Worm (Caenorhabditis elegans) whole organism, L1 larva: ENCODE results near the gene F53A9.7.

Source experiments
- ama-1 ChIP-seq: fragments of 150-350 bp; optimal IDR thresholded peaks from 2 replicates; lab custom pipeline; 2014
- fos-1 ChIP-seq: fragments of 150-350 bp; optimal IDR thresholded peaks from 2 replicates; lab custom pipeline; 2014; ENCODE audit warnings: missing biosample characterization, missing genetic modification characterization
- irx-1 ChIP-seq: sonication (generic microtip); optimal IDR thresholded peaks from 2 replicates; lab custom pipeline; 2016; ENCODE audit warnings: missing genetic modification characterization, missing compliant biosample characterization
- jun-1 ChIP-seq: fragments of 150-350 bp; optimal IDR thresholded peaks from 2 replicates; lab custom pipeline; 2014; ENCODE audit warnings: missing biosample characterization, missing genetic modification reagents, missing genetic modification characterization
- lin-13 ChIP-seq: fragments of 150-350 bp; optimal IDR thresholded peaks from 2 replicates; lab custom pipeline; 2014; ENCODE audit warnings: missing biosample characterization, missing genetic modification reagents, missing genetic modification characterization
- lin-15B ChIP-seq: fragments of 150-350 bp; sonication (generic microtip); optimal IDR thresholded peaks from 3 replicates; lab custom pipeline; 2014; ENCODE audit warnings: missing biosample characterization, missing genetic modification characterization
- lir-3 ChIP-seq: sonication (generic microtip); optimal IDR thresholded peaks from 2 replicates; lab custom pipeline; 2016; ENCODE audit warnings: mild to moderate bottlenecking, missing genetic modification characterization, moderate library complexity, missing compliant biosample characterization; ENCODE audit not compliant: poor library complexity
- nhr-11 ChIP-seq: fragments of 150-350 bp; optimal IDR thresholded peaks from 2 replicates; lab custom pipeline; 2014; ENCODE audit warnings: missing biosample characterization, missing genetic modification characterization
- pqm-1 ChIP-seq: sonication (generic microtip); optimal IDR thresholded peaks from 3 replicates; lab custom pipeline; 2017; ENCODE audit warnings: missing biosample characterization, missing genetic modification characterization
- rnt-1 ChIP-seq: sonication (generic microtip); optimal IDR thresholded peaks from 2 replicates; lab custom pipeline; 2016; ENCODE audit warnings: mild to moderate bottlenecking, missing genetic modification characterization, moderate library complexity, missing compliant biosample characterization
- tbx-2 ChIP-seq: sonication (generic microtip); optimal IDR thresholded peaks from 2 replicates; lab custom pipeline; 2016; ENCODE audit warnings: missing genetic modification characterization, missing compliant biosample characterization
- ztf-11 ChIP-seq, 2 experiments: sonication (generic microtip); optimal IDR thresholded peaks; 2 replicates each; lab custom pipeline; 2016 to 2017; ENCODE audit warnings: missing genetic modification characterization in 2 of 2, missing biosample characterization in 1 of 2, missing compliant biosample characterization in 1 of 2
- ztf-4 ChIP-seq: fragments of 150-350 bp; optimal IDR thresholded peaks from 2 replicates; lab custom pipeline; 2014; ENCODE audit warnings: missing biosample characterization, missing genetic modification characterization

DNA sequence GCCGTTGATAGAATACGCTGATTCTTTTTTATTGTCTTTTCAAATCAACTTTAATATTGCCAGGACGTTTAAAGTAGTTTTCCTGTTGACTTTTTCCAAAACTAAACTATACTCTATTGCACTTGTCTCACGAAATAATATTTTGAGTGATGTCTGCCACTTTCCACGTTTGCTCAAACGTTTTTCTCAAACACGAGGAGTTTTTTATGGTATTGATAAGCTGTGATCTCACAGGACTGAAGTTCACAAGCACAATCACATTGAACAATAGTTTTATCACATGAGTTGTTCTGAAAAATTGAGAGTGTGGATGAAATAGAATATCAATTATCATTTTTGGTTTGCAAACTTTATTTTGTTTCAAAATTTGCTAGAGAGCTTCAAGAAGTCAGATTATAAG, 3.2 kb upstream of the F53A9.7 start:
- no peak for TF ChIP-seq jun-1
- no peak for TF ChIP-seq ama-1 (lab: Kevin White, UChicago)
- TF ChIP-seq fos-1 (tag; lab: Kevin White, UChicago) = no peak
- TF ChIP-seq tbx-2 (tag; lab: Kevin White, UChicago) = no peak
- no peak for TF ChIP-seq pqm-1
- no peak for TF ChIP-seq lin-13 (GFP tag; lab: Kevin White, UChicago)
- TF ChIP-seq nhr-11 (tag; lab: Kevin White, UChicago) = no peak
- TF ChIP-seq lir-3 (tag; lab: Kevin White, UChicago) = no peak
- TF ChIP-seq ztf-11 (tag; optimal IDR thresholded peaks at IDR 0.05; lab: Kevin White, UChicago) = no peak
- TF ChIP-seq irx-1 (tag; lab: Kevin White, UChicago) = no peak
- no peak for TF ChIP-seq ztf-4 (tag; lab: Kevin White, UChicago)
- TF ChIP-seq rnt-1 (tag; lab: Kevin White, UChicago) = no peak
- no peak for TF ChIP-seq lin-15B
